Fruit fly (Drosophila melanogaster) whole organism, adult: ENCODE measurements around the gene nab.

Source experiments
- CG5204 ChIP-seq: fragments of 200-800 bp; sonication (Bioruptor generic); optimal IDR thresholded peaks from 2 replicates; lab custom pipeline; 2016; ENCODE audit warnings: missing biosample characterization, missing genetic modification characterization
- Clk ChIP-seq: fragments of 200-800 bp; sonication (Bioruptor generic); optimal IDR thresholded peaks from 2 replicates; lab custom pipeline; 2017; ENCODE audit warnings: missing biosample characterization, missing genetic modification characterization
- Crg-1 ChIP-seq: fragments of 200-800 bp; sonication (Bioruptor generic); optimal IDR thresholded peaks from 2 replicates; lab custom pipeline; 2016; ENCODE audit warnings: missing biosample characterization, missing genetic modification characterization
- tj ChIP-seq: fragments of 200-800 bp; sonication (Bioruptor generic); optimal IDR thresholded peaks from 3 replicates; lab custom pipeline; 2017; ENCODE audit warnings: missing biosample characterization, mild to moderate bottlenecking, missing genetic modification characterization, moderate library complexity

DNA sequence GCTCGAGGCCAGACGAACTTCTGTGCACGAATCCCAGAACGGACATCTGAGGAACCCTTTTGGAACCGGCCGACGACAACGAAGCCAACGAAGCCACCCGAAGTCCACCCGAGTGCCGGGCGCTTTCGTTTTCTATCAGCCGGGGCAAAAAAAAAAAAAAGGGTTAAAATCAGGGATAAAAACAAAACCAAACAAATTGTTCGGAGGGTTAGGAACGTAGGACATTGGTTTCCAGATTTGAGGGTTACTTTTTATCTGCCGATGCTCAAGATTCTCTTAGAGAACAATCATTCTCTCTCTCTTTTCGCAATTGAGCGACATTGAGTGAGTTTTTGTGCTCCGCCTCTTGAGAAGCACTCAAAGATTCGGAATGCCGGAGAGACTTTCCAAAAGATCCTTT, at the start of gene nab:
- TF ChIP-seq tj (GFP tag; lab: Kevin White, UChicago) (no peak), CG5204 (GFP tag; lab: Kevin White, UChicago) (no peak), Clk (GFP tag; lab: Kevin White, UChicago) (no peak), Crg-1 (GFP tag; lab: Kevin White, UChicago) (no peak)
